Fruit fly (Drosophila melanogaster): ENCODE measurements around the gene CG32982.

Gene CG32982

dm6 chr2L:9206401-9206800 is 80.9 kb downstream of the CG32982 start:
- TF ChIP-seq E2f1 (GFP tag; IDR thresholded peaks at IDR 0.05) (no peak), lola (GFP tag; optimal IDR thresholded peaks at IDR 0.05) (peak in 1 of 3 experiments; percentile 54), CG31441 (GFP tag; IDR thresholded peaks at IDR 0.05) (peak; percentile 68), CG14710 (tag; optimal IDR thresholded peaks at IDR 0.05) (peak; percentile 50), Dref (GFP tag; IDR thresholded peaks at IDR 0.05) (no peak), HmgZ (tag; optimal IDR thresholded peaks at IDR 0.05) (no peak), ewg (GFP tag; optimal IDR thresholded peaks at IDR 0.05) (peak; percentile 34), btn (GFP tag; optimal IDR thresholded peaks at IDR 0.05) (no peak), slbo (GFP tag; IDR thresholded peaks at IDR 0.05) (no peak), CG17385 (GFP tag; optimal IDR thresholded peaks at IDR 0.05) (peak; percentile 51), nom (GFP tag; optimal IDR thresholded peaks at IDR 0.05) (no peak), CG12769 (tag; optimal IDR thresholded peaks at IDR 0.05) (no peak), caup (GFP tag; optimal IDR thresholded peaks at IDR 0.05; ENCODE audit: severe bottlenecking) (no peak), CG10959 (GFP tag; IDR thresholded peaks at IDR 0.05) (no peak), dan (GFP tag; IDR thresholded peaks at IDR 0.05) (no peak), HmgD (GFP tag; optimal IDR thresholded peaks at IDR 0.05) (no peak), CG1024 (GFP tag; IDR thresholded peaks at IDR 0.05) (no peak), CG13894 (tag; optimal IDR thresholded peaks at IDR 0.05) (no peak), CG10209 (GFP tag; optimal IDR thresholded peaks at IDR 0.05) (peak; percentile 30), CG6813 (GFP tag; optimal IDR thresholded peaks at IDR 0.05) (no peak), tio (GFP tag; optimal IDR thresholded peaks at IDR 0.05) (no peak), CG9876 (GFP tag; optimal IDR thresholded peaks at IDR 0.05) (no peak), Ada2b (GFP tag; IDR thresholded peaks at IDR 0.05) (no peak), Hsf (GFP tag; optimal IDR thresholded peaks at IDR 0.05) (no peak), zen (tag; optimal IDR thresholded peaks at IDR 0.05) (no peak), CG16863 (GFP tag; optimal IDR thresholded peaks at IDR 0.05) (no peak), CG4282 (GFP tag; optimal IDR thresholded peaks at IDR 0.05) (no peak), hth (optimal IDR thresholded peaks at IDR 0.05) (no peak), sima (GFP tag; optimal IDR thresholded peaks at IDR 0.05) (no peak), lab (GFP tag; optimal IDR thresholded peaks at IDR 0.05) (no peak), ftz-f1 (GFP tag; optimal IDR thresholded peaks at IDR 0.05) (no peak), sens (GFP tag) (peak; percentile 67), yki (optimal IDR thresholded peaks at IDR 0.05) (no peak), CG2199 (GFP tag; IDR thresholded peaks at IDR 0.05) (no peak), Dip3 (GFP tag; optimal IDR thresholded peaks at IDR 0.05) (no peak), exex (tag; optimal IDR thresholded peaks at IDR 0.05) (no peak), Sin3A (optimal IDR thresholded peaks at IDR 0.05) (no peak), CG2129 (GFP tag; IDR thresholded peaks at IDR 0.05; ENCODE audit: partially characterized antibody) (no peak), ERR (GFP tag; optimal IDR thresholded peaks at IDR 0.05) (no peak), usp (GFP tag; optimal IDR thresholded peaks at IDR 0.05) (no peak), CG42726 (GFP tag; IDR thresholded peaks at IDR 0.05; ENCODE audit: partially characterized antibody) (no peak), CG1529 (GFP tag; optimal IDR thresholded peaks at IDR 0.05) (peak; percentile 17), CG18619 (GFP tag; optimal IDR thresholded peaks at IDR 0.05) (no peak), CoRest (tag; optimal IDR thresholded peaks at IDR 0.05) (peak; percentile 53), CG8478 (optimal IDR thresholded peaks at IDR 0.05) (no peak), CG10543 (GFP tag; optimal IDR thresholded peaks at IDR 0.05) (no peak), chm (GFP tag; IDR thresholded peaks at IDR 0.05) (no peak), CG15514 (GFP tag; optimal IDR thresholded peaks at IDR 0.05) (no peak), CG13624 (GFP tag; optimal IDR thresholded peaks at IDR 0.05) (no peak), CG15696 (tag; optimal IDR thresholded peaks at IDR 0.05) (no peak), Max (GFP tag; optimal IDR thresholded peaks at IDR 0.05) (no peak), ind (GFP tag; optimal IDR thresholded peaks at IDR 0.05) (no peak), CG12071 (GFP tag; optimal IDR thresholded peaks at IDR 0.05) (no peak)

All from whole organism, embryonic.